Worm (Caenorhabditis elegans) whole organism, mixed stage, embryonic: ENCODE measurements around the gene F55G7.3.
A peak's percentile ranks its signal among the peaks of the same experiment; 100 is the strongest.

Experiments used
- M03D4.4 ChIP-seq: sonication (generic microtip); optimal IDR thresholded peaks from 2 replicates; lab custom pipeline; 2017; ENCODE audit warnings: mild to moderate bottlenecking, missing genetic modification characterization, missing compliant biosample characterization
- bed-3 ChIP-seq: fragments of 200-800 bp; sonication (Bioruptor generic); optimal IDR thresholded peaks from 3 replicates; lab custom pipeline; 2018; ENCODE audit warnings: mild to moderate bottlenecking, missing genetic modification characterization, moderate library complexity, missing compliant biosample characterization
- blmp-1 ChIP-seq: fragments of 150-350 bp; optimal IDR thresholded peaks from 2 replicates; lab custom pipeline; 2014; ENCODE audit warnings: missing biosample characterization, missing genetic modification characterization
- ceh-39 ChIP-seq: fragments of 150-350 bp; optimal IDR thresholded peaks from 2 replicates; lab custom pipeline; 2014; ENCODE audit warnings: missing biosample characterization, missing genetic modification characterization
- ceh-43 ChIP-seq: fragments of 200-800 bp; sonication (Bioruptor generic); optimal IDR thresholded peaks from 2 replicates; lab custom pipeline; 2018; ENCODE audit warnings: mild to moderate bottlenecking, missing genetic modification characterization, moderate library complexity, missing compliant biosample characterization
- ceh-83 ChIP-seq: fragments of 200-800 bp; sonication (Bioruptor generic); optimal IDR thresholded peaks from 2 replicates; lab custom pipeline; 2018; ENCODE audit warnings: mild to moderate bottlenecking, missing genetic modification characterization, missing compliant biosample characterization
- ces-1 ChIP-seq: fragments of 150-350 bp; optimal IDR thresholded peaks from 2 replicates; lab custom pipeline; 2014; ENCODE audit warnings: missing biosample characterization, missing genetic modification reagents, missing genetic modification characterization
- cnd-1 ChIP-seq: fragments of 200-800 bp; sonication (Bioruptor generic); optimal IDR thresholded peaks from 2 replicates; lab custom pipeline; 2018; ENCODE audit warnings: mild to moderate bottlenecking, missing genetic modification characterization, missing compliant biosample characterization
- drap-1 ChIP-seq: fragments of 200-800 bp; sonication (Bioruptor generic); optimal IDR thresholded peaks from 3 replicates; lab custom pipeline; 2018; ENCODE audit warnings: mild to moderate bottlenecking, missing genetic modification characterization, missing compliant biosample characterization
- elt-1 ChIP-seq: sonication (generic microtip); optimal IDR thresholded peaks from 2 replicates; lab custom pipeline; 2017; ENCODE audit warnings: missing genetic modification characterization, mild to moderate bottlenecking, missing compliant biosample characterization, antibody characterized with exemption, moderate library complexity, borderline replicate concordance; ENCODE audit not compliant: insufficient read depth
- elt-3 ChIP-seq: fragments of 150-350 bp; optimal IDR thresholded peaks from 2 replicates; lab custom pipeline; 2014; ENCODE audit warnings: missing biosample characterization, missing genetic modification characterization
- flh-1 ChIP-seq: fragments of 200-800 bp; sonication (Bioruptor generic); optimal IDR thresholded peaks from 2 replicates; lab custom pipeline; 2018; ENCODE audit warnings: mild to moderate bottlenecking, missing genetic modification characterization, moderate library complexity, missing compliant biosample characterization
- ham-2 ChIP-seq: fragments of 200-800 bp; sonication (Bioruptor generic); optimal IDR thresholded peaks from 2 replicates; lab custom pipeline; 2018; ENCODE audit warnings: mild to moderate bottlenecking, missing genetic modification characterization, missing compliant biosample characterization
- hlh-1 ChIP-seq: fragments of 150-350 bp; optimal IDR thresholded peaks from 2 replicates; lab custom pipeline; 2014; ENCODE audit warnings: missing biosample characterization, missing genetic modification reagents, missing genetic modification characterization
- lin-13 ChIP-seq: fragments of 150-350 bp; optimal IDR thresholded peaks from 2 replicates; lab custom pipeline; 2014; ENCODE audit warnings: missing biosample characterization, missing genetic modification characterization
- lin-32 ChIP-seq: fragments of 200-800 bp; sonication (Bioruptor generic); optimal IDR thresholded peaks from 2 replicates; lab custom pipeline; 2018; ENCODE audit warnings: mild to moderate bottlenecking, missing genetic modification characterization, missing compliant biosample characterization
- mab-5 ChIP-seq: fragments of 150-350 bp; optimal IDR thresholded peaks from 2 replicates; lab custom pipeline; 2014; ENCODE audit warnings: missing biosample characterization, missing genetic modification characterization
- mls-2 ChIP-seq: sonication (generic microtip); optimal IDR thresholded peaks from 2 replicates; lab custom pipeline; 2016; ENCODE audit warnings: mild to moderate bottlenecking, missing genetic modification characterization, moderate library complexity, missing compliant biosample characterization
- nhr-12 ChIP-seq: fragments of 150-350 bp; optimal IDR thresholded peaks from 2 replicates; lab custom pipeline; 2014; ENCODE audit warnings: missing biosample characterization, missing genetic modification characterization
- nhr-2 ChIP-seq: fragments of 150-350 bp; optimal IDR thresholded peaks from 2 replicates; lab custom pipeline; 2014; ENCODE audit warnings: missing biosample characterization, missing genetic modification characterization
- nhr-237 ChIP-seq: fragments of 150-350 bp; optimal IDR thresholded peaks from 2 replicates; lab custom pipeline; 2014; ENCODE audit warnings: missing biosample characterization, missing genetic modification characterization
- nhr-28 ChIP-seq: fragments of 150-350 bp; optimal IDR thresholded peaks from 2 replicates; lab custom pipeline; 2014; ENCODE audit warnings: missing biosample characterization, missing genetic modification characterization
- nhr-76 ChIP-seq: sonication (generic microtip); optimal IDR thresholded peaks from 2 replicates; lab custom pipeline; 2017; ENCODE audit warnings: missing biosample characterization, missing genetic modification characterization
- pha-4 ChIP-seq: fragments of 150-350 bp; optimal IDR thresholded peaks from 2 replicates; lab custom pipeline; 2018; ENCODE audit warnings: missing biosample characterization, missing genetic modification reagents, missing genetic modification characterization
- sem-2 ChIP-seq: fragments of 200-800 bp; sonication (Bioruptor generic); optimal IDR thresholded peaks from 2 replicates; lab custom pipeline; 2018; ENCODE audit warnings: mild to moderate bottlenecking, missing genetic modification characterization, missing compliant biosample characterization
- snpc-4 ChIP-seq: fragments of 150-350 bp; optimal IDR thresholded peaks from 2 replicates; lab custom pipeline; 2014; ENCODE audit warnings: missing biosample characterization, missing genetic modification characterization
- sptf-1 ChIP-seq: sonication (generic microtip); optimal IDR thresholded peaks from 2 replicates; lab custom pipeline; 2017; ENCODE audit warnings: mild to moderate bottlenecking, missing genetic modification characterization, moderate library complexity, missing compliant biosample characterization
- tbx-8 ChIP-seq: fragments of 200-800 bp; sonication (Bioruptor generic); optimal IDR thresholded peaks from 2 replicates; lab custom pipeline; 2018; ENCODE audit warnings: mild to moderate bottlenecking, missing genetic modification characterization, moderate library complexity, missing compliant biosample characterization
- unc-120 ChIP-seq: sonication (generic microtip); optimal IDR thresholded peaks from 2 replicates; lab custom pipeline; 2017; ENCODE audit warnings: missing genetic modification characterization, missing compliant biosample characterization; ENCODE audit not compliant: poor library complexity, severe bottlenecking
- unc-39 ChIP-seq: fragments of 150-350 bp; optimal IDR thresholded peaks from 2 replicates; lab custom pipeline; 2014; ENCODE audit warnings: missing biosample characterization, missing genetic modification characterization
- unc-62 ChIP-seq: fragments of 150-350 bp; optimal IDR thresholded peaks from 2 replicates; lab custom pipeline; 2014; ENCODE audit warnings: missing biosample characterization, missing genetic modification reagents, missing genetic modification characterization
- zip-8 ChIP-seq: fragments of 150-350 bp; optimal IDR thresholded peaks from 2 replicates; lab custom pipeline; 2014; ENCODE audit warnings: missing biosample characterization, missing genetic modification characterization
- ztf-11 ChIP-seq: fragments of 150-350 bp; optimal IDR thresholded peaks from 2 replicates; lab custom pipeline; 2014; ENCODE audit warnings: missing biosample characterization, missing genetic modification characterization

F55G7.3 gene

DNA sequence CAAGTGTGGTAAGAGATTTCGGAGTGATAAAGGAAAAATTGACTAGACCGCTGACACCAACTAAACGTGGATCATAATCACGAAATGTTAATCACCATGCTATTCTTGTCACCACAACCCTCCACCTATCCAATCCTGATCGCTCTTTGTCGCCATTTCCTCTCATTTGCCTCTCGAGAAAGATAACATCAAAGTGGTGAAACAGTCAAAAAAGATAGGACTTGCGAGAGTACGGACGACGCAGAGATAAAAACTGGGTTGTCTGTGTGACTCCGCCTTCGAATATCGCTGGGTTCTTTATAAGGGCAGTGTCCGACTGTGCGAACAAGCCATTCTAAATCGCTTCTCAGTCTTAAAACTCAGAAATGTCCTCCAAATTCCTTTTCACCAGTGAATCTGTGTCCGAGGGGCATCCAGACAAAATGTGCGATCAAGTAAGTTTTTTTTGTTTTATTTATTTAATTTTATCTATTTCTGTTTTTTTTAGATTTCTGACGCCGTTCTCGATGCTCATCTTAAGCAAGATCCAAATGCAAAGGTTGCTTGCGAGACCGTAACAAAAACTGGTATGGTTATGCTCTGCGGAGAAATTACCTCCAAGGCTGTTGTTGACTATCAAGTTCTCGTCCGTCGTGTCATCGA is 23.9 kb upstream of the F55G7.3 start, which contains the start of gene sams-1:
Gene sams-1, plus strand, starts transcription at position 300 of the 642 bp plus-strand sequence.
- TF ChIP-seq tbx-8 (GFP tag; lab: Kevin White, UChicago): no peak
- TF ChIP-seq elt-1: peak; percentile 75

- TF ChIP-seq blmp-1 (tag; lab: Kevin White, UChicago) (no peak), nhr-12 (tag; lab: Kevin White, UChicago) (no peak), zip-8 (no peak), snpc-4 (tag; lab: Kevin White, UChicago) (no peak), nhr-237 (tag; lab: Kevin White, UChicago) (no peak), unc-120 (tag; lab: Kevin White, UChicago) (no peak), nhr-2 (no peak), ztf-11 (tag; lab: Kevin White, UChicago) (no peak), ceh-39 (no peak), bed-3 (no peak)
Measured at ce11 chrX:11965163-11965562, 23.3 kb upstream of the F55G7.3 start.

ce11 chrX:11964555-11964954 is 22.7 kb upstream of the F55G7.3 start:
- TF ChIP-seq elt-3 (tag; lab: Kevin White, UChicago) (no peak), ces-1 (no peak), drap-1 (GFP tag; lab: Kevin White, UChicago) (no peak), nhr-28 (no peak), blmp-1 (tag; lab: Kevin White, UChicago) (no peak), unc-120 (tag; lab: Kevin White, UChicago) (no peak), unc-62 (GFP tag; lab: Kevin White, UChicago) (no peak), nhr-76 (no peak), bed-3 (no peak), nhr-237 (tag; lab: Kevin White, UChicago) (no peak), mab-5 (tag; lab: Kevin White, UChicago) (no peak), sem-2 (no peak), ceh-43 (GFP tag; lab: Kevin White, UChicago) (no peak), hlh-1 (tag; lab: Kevin White, UChicago) (no peak), M03D4.4 (no peak), ceh-83 (no peak), ham-2 (GFP tag; lab: Kevin White, UChicago) (no peak), lin-13 (tag; lab: Kevin White, UChicago) (no peak), ztf-11 (tag; lab: Kevin White, UChicago) (no peak), cnd-1 (tag; lab: Kevin White, UChicago) (no peak)
- TF ChIP-seq, all 35 proteins: peak for 0

DNA sequence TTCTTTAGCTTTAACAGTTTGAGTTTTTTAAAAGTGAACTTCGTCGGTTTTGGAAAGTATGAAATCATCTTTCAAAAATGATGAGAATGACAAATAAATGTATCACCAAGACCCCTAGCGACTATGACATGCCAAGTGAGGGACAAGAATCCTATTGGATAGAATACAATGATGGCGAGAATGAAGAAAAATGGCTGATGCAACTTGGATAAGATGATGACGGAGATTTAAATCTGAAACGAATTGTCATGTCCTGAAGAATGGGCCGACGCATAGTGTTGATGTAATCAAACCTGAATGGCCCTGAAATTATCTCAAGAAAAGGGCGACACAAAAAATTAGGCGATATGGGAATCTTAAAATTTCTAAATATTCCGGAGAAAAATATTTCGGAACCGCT is 21.8 kb upstream of the F55G7.3 start:
- TF ChIP-seq bed-3 (no peak), nhr-2 (no peak), ces-1 (no peak), blmp-1 (tag; lab: Kevin White, UChicago) (no peak), ceh-83 (no peak), unc-62 (GFP tag; lab: Kevin White, UChicago) (peak; percentile 21), pha-4 (tag; lab: Kevin White, UChicago) (no peak), elt-1 (peak; percentile 91)

DNA sequence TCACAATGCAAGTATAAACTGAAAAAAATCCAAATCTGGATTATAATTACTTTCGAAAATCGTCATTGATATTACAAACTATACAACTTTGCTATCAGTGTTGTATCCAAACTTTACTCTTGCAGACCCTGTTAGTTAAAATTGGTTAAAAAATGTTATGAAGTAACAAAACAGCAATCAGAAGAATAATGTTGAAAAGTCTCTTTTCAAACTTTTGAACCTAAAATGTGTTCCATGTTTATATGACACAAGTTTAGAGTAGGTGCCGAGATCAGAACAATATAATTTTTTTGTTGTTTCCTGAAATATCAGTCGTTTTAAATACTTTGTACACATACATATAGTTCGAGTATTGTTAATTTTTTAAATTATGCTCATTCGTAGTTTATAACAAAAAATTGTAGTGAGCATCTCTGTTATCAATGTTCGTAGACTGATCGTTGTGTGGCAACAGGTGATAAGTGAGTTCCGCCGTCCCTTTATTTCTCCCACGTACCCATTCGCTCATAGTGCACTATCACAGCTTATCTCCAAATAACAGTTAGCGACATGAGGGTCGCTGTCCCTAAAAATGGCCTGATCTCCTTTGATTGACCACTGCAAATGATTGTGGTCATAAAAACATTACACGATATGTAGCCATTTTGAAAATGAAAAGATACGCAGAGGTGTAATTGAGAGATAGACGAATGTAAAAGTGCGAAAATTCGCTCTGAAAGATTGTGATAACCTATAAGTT is 20.4 kb upstream of the F55G7.3 start:
- TF ChIP-seq nhr-2 (no peak), lin-13 (tag; lab: Kevin White, UChicago) (no peak), bed-3 (no peak), blmp-1 (tag; lab: Kevin White, UChicago) (no peak), zip-8 (no peak), mab-5 (tag; lab: Kevin White, UChicago) (no peak), tbx-8 (GFP tag; lab: Kevin White, UChicago) (no peak), sem-2 (no peak), mls-2 (tag; lab: Kevin White, UChicago) (no peak), snpc-4 (tag; lab: Kevin White, UChicago) (no peak), elt-1 (no peak), sptf-1 (no peak), unc-39 (tag; lab: Kevin White, UChicago) (no peak), flh-1 (no peak), hlh-1 (tag; lab: Kevin White, UChicago) (no peak), ham-2 (GFP tag; lab: Kevin White, UChicago) (no peak), ztf-11 (tag; lab: Kevin White, UChicago) (no peak), lin-32 (GFP tag; lab: Kevin White, UChicago) (no peak), nhr-12 (tag; lab: Kevin White, UChicago) (no peak)
